Fruit fly (Drosophila melanogaster) whole organism, wandering third instar larva: ENCODE results near the gene Ant2.

ENCODE experiments used
- CG32264 ChIP-seq: fragments of 200-800 bp; sonication (Bioruptor generic); optimal IDR thresholded peaks from 2 replicates; lab custom pipeline; 2016; ENCODE audit warnings: missing biosample characterization, missing genetic modification characterization
- CG9705 ChIP-seq: fragments of 200-800 bp; sonication (Bioruptor generic); optimal IDR thresholded peaks from 2 replicates; lab custom pipeline; 2018; ENCODE audit warnings: missing biosample characterization, mild to moderate bottlenecking, missing genetic modification characterization
- Dfd ChIP-seq: fragments of >200 bp; optimal IDR thresholded peaks from 2 replicates; lab custom pipeline; 2017; ENCODE audit warnings: missing biosample characterization, missing genetic modification characterization
- Dif ChIP-seq: fragments of 200-275, 200-300 bp; sonication (Bioruptor generic); optimal IDR thresholded peaks from 2 replicates; lab custom pipeline; 2018; ENCODE audit warnings: missing biosample characterization, missing genetic modification characterization; ENCODE audit not compliant: partially characterized antibody
- GATAd ChIP-seq: sonication (Bioruptor generic); optimal IDR thresholded peaks from 2 replicates; lab custom pipeline; 2016; ENCODE audit warnings: missing biosample characterization, missing genetic modification characterization
- HLH106 ChIP-seq: fragments of 200-800 bp; optimal IDR thresholded peaks from 3 replicates; lab custom pipeline; 2019; ENCODE audit warnings: missing biosample characterization, mild to moderate bottlenecking, missing genetic modification characterization, moderate library complexity
- Hnf4 ChIP-seq: fragments of 200-800 bp; sonication (Bioruptor generic); optimal IDR thresholded peaks from 2 replicates; lab custom pipeline; 2016; ENCODE audit warnings: missing biosample characterization, mild to moderate bottlenecking, missing genetic modification characterization
- Hr78 ChIP-seq: fragments of >200 bp; optimal IDR thresholded peaks from 2 replicates; lab custom pipeline; 2017; ENCODE audit warnings: missing biosample characterization, missing genetic modification characterization
- Hr83 ChIP-seq: fragments of 200-300 bp; sonication (Bioruptor generic); optimal IDR thresholded peaks from 2 replicates; lab custom pipeline; 2016; ENCODE audit warnings: missing biosample characterization, mild to moderate bottlenecking, missing genetic modification characterization, moderate library complexity; ENCODE audit not compliant: poor library complexity, severe bottlenecking
- Jra ChIP-seq: sonication (Bioruptor generic); optimal IDR thresholded peaks from 2 replicates; lab custom pipeline; 2016; ENCODE audit warnings: missing biosample characterization, missing genetic modification characterization
- Myc ChIP-seq: fragments of >200 bp; optimal IDR thresholded peaks from 2 replicates; lab custom pipeline; 2017
- N ChIP-seq: fragments of >200 bp; optimal IDR thresholded peaks from 2 replicates; lab custom pipeline; 2018; ENCODE audit warnings: missing biosample characterization, missing external identifiers, missing genetic modification characterization
- OdsH ChIP-seq: fragments of 200-800 bp; sonication (Bioruptor generic); optimal IDR thresholded peaks from 2 replicates; lab custom pipeline; 2016; ENCODE audit warnings: missing biosample characterization, mild to moderate bottlenecking, missing genetic modification characterization
- Rel ChIP-seq, 2 experiments: fragments of 200-800 bp; sonication (Bioruptor generic) in 1 of 2; optimal IDR thresholded peaks; 2 replicates in 1 of 2; 3 replicates in 1 of 2; lab custom pipeline; 2016 to 2019; ENCODE audit warnings: mild to moderate bottlenecking in 2 of 2, missing biosample characterization in 2 of 2, missing genetic modification characterization in 2 of 2, moderate library complexity in 1 of 2
- Sp1 ChIP-seq: fragments of 200-800 bp; sonication (Bioruptor generic); optimal IDR thresholded peaks from 3 replicates; lab custom pipeline; 2019; ENCODE audit warnings: missing biosample characterization, mild to moderate bottlenecking, missing genetic modification characterization, moderate library complexity
- br ChIP-seq: fragments of 200-800 bp; sonication (Bioruptor generic); optimal IDR thresholded peaks from 2 replicates; lab custom pipeline; 2016; ENCODE audit warnings: missing biosample characterization, missing genetic modification characterization
- dl ChIP-seq, 2 experiments: fragments of 175-275, 200-275 bp in 1 of 2; fragments of 200-275 bp in 1 of 2; sonication (Bioruptor generic); optimal IDR thresholded peaks; lab custom pipeline; 2018; ENCODE audit warnings: mild to moderate bottlenecking in 2 of 2, missing biosample characterization in 2 of 2, missing genetic modification characterization in 2 of 2, moderate library complexity in 2 of 2; ENCODE audit not compliant: partially characterized antibody in 2 of 2, insufficient read depth in 1 of 2
- dmrt93B ChIP-seq: fragments of 200-800 bp; sonication (Bioruptor generic); optimal IDR thresholded peaks from 2 replicates; lab custom pipeline; 2018; ENCODE audit warnings: missing biosample characterization, mild to moderate bottlenecking, missing genetic modification characterization
- dsf ChIP-seq: sonication (Bioruptor generic); optimal IDR thresholded peaks from 2 replicates; lab custom pipeline; 2016; ENCODE audit warnings: missing biosample characterization, missing genetic modification characterization, borderline replicate concordance
- ey ChIP-seq: fragments of 200-800 bp; sonication (Bioruptor generic); optimal IDR thresholded peaks from 2 replicates; lab custom pipeline; 2016; ENCODE audit warnings: missing biosample characterization, missing genetic modification characterization
- foxo ChIP-seq, 2 experiments: fragments of 200-800 bp; sonication (Bioruptor generic); optimal IDR thresholded peaks; 2 replicates in 1 of 2; 3 replicates in 1 of 2; lab custom pipeline; 2016 to 2017; ENCODE audit warnings: missing biosample characterization in 2 of 2, missing genetic modification characterization in 2 of 2
- fru ChIP-seq: fragments of 200-800 bp; sonication (Bioruptor generic); optimal IDR thresholded peaks from 3 replicates; lab custom pipeline; 2016; ENCODE audit warnings: missing biosample characterization, mild to moderate bottlenecking, missing genetic modification characterization
- h ChIP-seq: fragments of 200-800 bp; sonication (Bioruptor generic); optimal IDR thresholded peaks from 3 replicates; lab custom pipeline; 2016; ENCODE audit warnings: missing biosample characterization, mild to moderate bottlenecking, missing genetic modification characterization
- jim ChIP-seq: fragments of 175-275, 200-325 bp; sonication (Bioruptor generic); optimal IDR thresholded peaks from 2 replicates; lab custom pipeline; 2016; ENCODE audit warnings: missing biosample characterization, mild to moderate bottlenecking, missing genetic modification characterization
- psq ChIP-seq: fragments of 200-800 bp; sonication (Bioruptor generic); optimal IDR thresholded peaks from 3 replicates; lab custom pipeline; 2017; ENCODE audit warnings: missing biosample characterization, mild to moderate bottlenecking, missing genetic modification characterization, moderate library complexity
- rgr ChIP-seq: fragments of 200-800 bp; sonication (Bioruptor generic); optimal IDR thresholded peaks from 3 replicates; lab custom pipeline; 2016; ENCODE audit warnings: missing biosample characterization, mild to moderate bottlenecking, missing genetic modification characterization
- sage ChIP-seq: fragments of 200-800 bp; sonication (Bioruptor generic); optimal IDR thresholded peaks from 2 replicates; lab custom pipeline; 2016; ENCODE audit warnings: missing biosample characterization, mild to moderate bottlenecking, missing genetic modification characterization
- tai ChIP-seq: sonication (Bioruptor generic); optimal IDR thresholded peaks from 2 replicates; lab custom pipeline; 2016; ENCODE audit warnings: missing biosample characterization, missing genetic modification characterization
- woc ChIP-seq: sonication (Bioruptor generic); optimal IDR thresholded peaks from 2 replicates; lab custom pipeline; 2016; ENCODE audit warnings: missing biosample characterization, mild to moderate bottlenecking, missing genetic modification characterization

Ant2 gene

dm6 chrX:10802457-10803378, 16.0 kb upstream of the Ant2 start:
- TF ChIP-seq Rel (GFP tag; optimal IDR thresholded peaks at IDR 0.05; lab: Kevin White, UChicago) (no peak), Rel (tag; optimal IDR thresholded peaks at IDR 0.05; lab: Kevin White, UChicago) (peak; percentile 24), fru (GFP tag; lab: Kevin White, UChicago) (peak; percentile 19), CG32264 (GFP tag; lab: Kevin White, UChicago) (no peak), br (no peak), Hr78 (GFP tag; lab: Kevin White, UChicago) (no peak), psq (GFP tag; lab: Kevin White, UChicago) (peak; percentile 65), dl (GFP tag; optimal IDR thresholded peaks at IDR 0.05; lab: Kevin White, UChicago; ENCODE audit: insufficient read depth in 1 of 2, partially characterized antibody in 2 of 2) (no peak), HLH106 (peak; percentile 66), GATAd (GFP tag; lab: Kevin White, UChicago) (no peak), Dfd (GFP tag; lab: Kevin White, UChicago) (no peak), OdsH (GFP tag; lab: Kevin White, UChicago) (peak; percentile 21), Sp1 (GFP tag; lab: Kevin White, UChicago) (peak; percentile 65), h (peak; percentile 25), Hr83 (no peak), ey (GFP tag; lab: Kevin White, UChicago) (peak; percentile 13), woc (GFP tag; lab: Kevin White, UChicago) (peak; percentile 28), Myc (lab: Kevin White, UChicago) (no peak), rgr (GFP tag; lab: Kevin White, UChicago) (peak; percentile 39), sage (GFP tag; lab: Kevin White, UChicago) (peak; percentile 18), Hnf4 (GFP tag; lab: Kevin White, UChicago) (no peak), Jra (no peak), foxo (GFP tag; optimal IDR thresholded peaks at IDR 0.05; lab: Kevin White, UChicago) (peak in 1 of 2 experiments; percentile 61), dmrt93B (GFP tag; lab: Kevin White, UChicago) (peak; percentile 39), jim (GFP tag; lab: Kevin White, UChicago) (no peak)

- TF ChIP-seq psq (GFP tag; lab: Kevin White, UChicago) (no peak), Hnf4 (GFP tag; lab: Kevin White, UChicago) (no peak)
These were observed 15.2 kb upstream of the Ant2 start for dm6 chrX:10801827-10802456.

dm6 chrX:10801033-10801432, 14.3 kb upstream of the Ant2 start:
- no peak for TF ChIP-seq Rel (GFP tag; optimal IDR thresholded peaks at IDR 0.05; lab: Kevin White, UChicago)
- peak; percentile 33 for TF ChIP-seq Rel (tag; optimal IDR thresholded peaks at IDR 0.05; lab: Kevin White, UChicago)
- TF ChIP-seq psq (GFP tag; lab: Kevin White, UChicago): peak; percentile 73
- TF ChIP-seq woc (GFP tag; lab: Kevin White, UChicago): no peak
- TF ChIP-seq Dif (GFP tag; lab: Kevin White, UChicago): peak; percentile 0
- TF ChIP-seq, all 38 proteins: peak for 3

- no peak for TF ChIP-seq fru (GFP tag; lab: Kevin White, UChicago)
- no peak for TF ChIP-seq br
- TF ChIP-seq N (GFP tag; lab: Kevin White, UChicago): no peak
- TF ChIP-seq Dfd (GFP tag; lab: Kevin White, UChicago): no peak
- TF ChIP-seq jim (GFP tag; lab: Kevin White, UChicago): no peak
- no peak for TF ChIP-seq dsf (GFP tag; lab: Kevin White, UChicago)
- no peak for TF ChIP-seq Hr78 (GFP tag; lab: Kevin White, UChicago)
- TF ChIP-seq CG9705: no peak
- TF ChIP-seq woc (GFP tag; lab: Kevin White, UChicago): no peak
- TF ChIP-seq OdsH (GFP tag; lab: Kevin White, UChicago): no peak
- no peak for TF ChIP-seq psq (GFP tag; lab: Kevin White, UChicago)
- TF ChIP-seq tai: no peak
These were observed 2.6 kb upstream of the Ant2 start for dm6 chrX:10789279-10789678.
